Worm (Caenorhabditis elegans) whole organism, mixed stage, embryonic: ENCODE data around the gene nhr-249.

ENCODE experiments used
- blmp-1 ChIP-seq: fragments of 150-350 bp; optimal IDR thresholded peaks from 2 replicates; lab custom pipeline; 2014; ENCODE audit warnings: missing biosample characterization, missing genetic modification characterization
- ces-1 ChIP-seq: fragments of 150-350 bp; optimal IDR thresholded peaks from 2 replicates; lab custom pipeline; 2014; ENCODE audit warnings: missing biosample characterization, missing genetic modification reagents, missing genetic modification characterization
- drap-1 ChIP-seq: fragments of 200-800 bp; sonication (Bioruptor generic); optimal IDR thresholded peaks from 3 replicates; lab custom pipeline; 2018; ENCODE audit warnings: mild to moderate bottlenecking, missing genetic modification characterization, missing compliant biosample characterization
- lin-13 ChIP-seq: fragments of 150-350 bp; optimal IDR thresholded peaks from 2 replicates; lab custom pipeline; 2014; ENCODE audit warnings: missing biosample characterization, missing genetic modification characterization
- lin-32 ChIP-seq: fragments of 200-800 bp; sonication (Bioruptor generic); optimal IDR thresholded peaks from 2 replicates; lab custom pipeline; 2018; ENCODE audit warnings: mild to moderate bottlenecking, missing genetic modification characterization, missing compliant biosample characterization
- mep-1 ChIP-seq: fragments of 150-350 bp; optimal IDR thresholded peaks from 2 replicates; lab custom pipeline; 2017; ENCODE audit warnings: missing biosample characterization, missing genetic modification reagents, missing genetic modification characterization, inconsistent platforms
- nhr-28 ChIP-seq: fragments of 150-350 bp; optimal IDR thresholded peaks from 2 replicates; lab custom pipeline; 2014; ENCODE audit warnings: missing biosample characterization, missing genetic modification characterization
- pha-4 ChIP-seq: fragments of 150-350 bp; optimal IDR thresholded peaks from 2 replicates; lab custom pipeline; 2018; ENCODE audit warnings: missing biosample characterization, missing genetic modification reagents, missing genetic modification characterization
- unc-39 ChIP-seq: fragments of 150-350 bp; optimal IDR thresholded peaks from 2 replicates; lab custom pipeline; 2014; ENCODE audit warnings: missing biosample characterization, missing genetic modification characterization

DNA sequence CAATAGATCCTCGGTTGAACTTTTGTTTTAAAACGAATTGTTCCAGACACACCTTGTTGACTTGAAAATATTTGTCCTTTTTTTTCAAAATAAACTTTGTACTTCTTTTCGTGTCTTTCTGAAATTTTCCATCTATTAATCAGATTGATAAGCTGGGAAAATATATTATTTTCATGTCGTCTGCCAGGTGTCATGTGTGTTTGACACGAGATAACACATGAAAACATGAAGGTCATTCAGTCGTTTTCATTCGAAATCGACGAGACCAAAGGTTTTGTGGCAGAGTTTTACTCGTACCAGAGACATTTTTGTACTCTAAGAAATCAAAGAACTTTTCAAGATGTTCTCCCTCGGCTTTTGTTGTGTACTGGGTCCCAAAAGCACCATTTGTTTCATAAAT, 48.3 kb upstream of the nhr-249 start:
- no peak for TF ChIP-seq lin-13 (tag; lab: Kevin White, UChicago)
- no peak for TF ChIP-seq pha-4
- no peak for TF ChIP-seq unc-39 (tag; lab: Kevin White, UChicago)
- TF ChIP-seq ces-1 (GFP tag; lab: Kevin White, UChicago), result no peak
- TF ChIP-seq lin-32 (GFP tag; lab: Kevin White, UChicago), result no peak
- no peak for TF ChIP-seq blmp-1 (tag; lab: Kevin White, UChicago)
- TF ChIP-seq mep-1 (tag; lab: Kevin White, UChicago), result no peak
- no peak for TF ChIP-seq drap-1 (GFP tag; lab: Kevin White, UChicago)
- no peak for TF ChIP-seq nhr-28
